Fruit fly (Drosophila melanogaster) whole organism, embryonic: ENCODE results near the gene CG8042.

Source experiments
- Ada2b ChIP-seq: fragments of 200-800 bp; sonication (Bioruptor generic); IDR thresholded peaks from 2 replicates; pipeline ENCODE4 v1.3.6; 2022; ENCODE audit warnings: missing biosample characterization, missing genetic modification characterization
- BEAF-32 ChIP-seq: fragments of 200-800 bp; sonication (Bioruptor generic); optimal IDR thresholded peaks from 3 replicates; lab custom pipeline; 2017; ENCODE audit warnings: missing biosample characterization, missing genetic modification characterization, mild to moderate bottlenecking, moderate library complexity, missing genetic modification reagents
- CG1024 ChIP-seq: fragments of 200-800 bp; sonication (Bioruptor generic); IDR thresholded peaks from 2 replicates; pipeline ENCODE4 v1.3.6; 2022; ENCODE audit warnings: missing biosample characterization, missing genetic modification characterization
- CG10959 ChIP-seq: fragments of 200-800 bp; sonication (Bioruptor generic); IDR thresholded peaks from 2 replicates; pipeline ENCODE4 v1.3.6; 2022; ENCODE audit warnings: missing biosample characterization, missing genetic modification characterization
- CG13287 ChIP-seq: fragments of 200-800 bp; sonication (Bioruptor generic); IDR thresholded peaks from 2 replicates; pipeline ENCODE4 v1.3.6; 2022; ENCODE audit warnings: missing biosample characterization, missing genetic modification characterization; ENCODE audit not compliant: partially characterized antibody
- CG14710 ChIP-seq: fragments of 200-800 bp; sonication (Bioruptor generic); optimal IDR thresholded peaks from 3 replicates; lab custom pipeline; 2019; ENCODE audit warnings: missing biosample characterization, mild to moderate bottlenecking, missing genetic modification characterization, moderate library complexity
- CG16813 ChIP-seq: fragments of 200-800 bp; sonication (Bioruptor generic); IDR thresholded peaks from 3 replicates; pipeline ENCODE4 v1.3.6; 2022; ENCODE audit warnings: missing biosample characterization, missing genetic modification characterization; ENCODE audit not compliant: partially characterized antibody
- CG2116 ChIP-seq: fragments of 200-800 bp; sonication (Bioruptor generic); optimal IDR thresholded peaks from 3 replicates; lab custom pipeline; 2018; ENCODE audit warnings: missing biosample characterization, mild to moderate bottlenecking, missing genetic modification characterization
- CG32767 ChIP-seq: fragments of 200-800 bp; sonication (Bioruptor generic); IDR thresholded peaks from 2 replicates; pipeline ENCODE4 v1.3.6; 2022; ENCODE audit warnings: missing biosample characterization, missing genetic modification characterization
- CG33213 ChIP-seq: fragments of 200-800 bp; sonication (Bioruptor generic); optimal IDR thresholded peaks from 3 replicates; lab custom pipeline; 2016; ENCODE audit warnings: missing biosample characterization, missing genetic modification characterization
- CG34224 ChIP-seq: fragments of 200-800 bp; sonication (Bioruptor generic); IDR thresholded peaks from 3 replicates; pipeline ENCODE4 v1.3.6; 2022; ENCODE audit warnings: missing biosample characterization, missing genetic modification characterization; ENCODE audit not compliant: partially characterized antibody
- CG3838 ChIP-seq: fragments of 200-800 bp; sonication (Bioruptor generic); optimal IDR thresholded peaks from 3 replicates; lab custom pipeline; 2016; ENCODE audit warnings: missing biosample characterization, missing genetic modification characterization
- CG3995 ChIP-seq: fragments of 200-800 bp; sonication (Bioruptor generic); optimal IDR thresholded peaks from 3 replicates; lab custom pipeline; 2016; ENCODE audit warnings: missing biosample characterization, missing genetic modification characterization
- CG4617 ChIP-seq: fragments of 200-800 bp; sonication (Bioruptor generic); optimal IDR thresholded peaks from 3 replicates; lab custom pipeline; 2016; ENCODE audit warnings: missing biosample characterization, missing genetic modification characterization, borderline replicate concordance
- CG9727 ChIP-seq: fragments of 200-800 bp; sonication (Bioruptor generic); optimal IDR thresholded peaks from 3 replicates; lab custom pipeline; 2017; ENCODE audit warnings: missing biosample characterization, mild to moderate bottlenecking, missing genetic modification characterization
- CoRest ChIP-seq: fragments of 200-800 bp; sonication (Bioruptor generic); optimal IDR thresholded peaks from 3 replicates; lab custom pipeline; 2018; ENCODE audit warnings: missing biosample characterization, mild to moderate bottlenecking, missing genetic modification characterization, moderate library complexity
- Dll ChIP-seq: fragments of 200-800 bp; sonication (Bioruptor generic); IDR thresholded peaks from 4 replicates; pipeline ENCODE4 v1.3.6; 2022; ENCODE audit warnings: missing biosample characterization, missing genetic modification characterization; ENCODE audit not compliant: partially characterized antibody
- Doc3 ChIP-seq: fragments of 200-800 bp; sonication (Bioruptor generic); IDR thresholded peaks from 3 replicates; pipeline ENCODE4 v1.3.6; 2022; ENCODE audit warnings: missing biosample characterization, missing genetic modification characterization; ENCODE audit not compliant: partially characterized antibody
- Dp ChIP-seq: fragments of 200-800 bp; sonication (Bioruptor generic); optimal IDR thresholded peaks from 2 replicates; lab custom pipeline; 2018; ENCODE audit warnings: missing biosample characterization, mild to moderate bottlenecking, missing genetic modification characterization, moderate library complexity
- Dref ChIP-seq: fragments of 200-800 bp; sonication (Bioruptor generic); IDR thresholded peaks from 2 replicates; pipeline ENCODE4 v1.3.6; 2022; ENCODE audit warnings: missing biosample characterization, missing genetic modification characterization
- E2f2 ChIP-seq: fragments of 200-800 bp; sonication (Bioruptor generic); IDR thresholded peaks from 2 replicates; pipeline ENCODE4 v1.3.6; 2022; ENCODE audit warnings: missing biosample characterization, missing genetic modification characterization
- H2.0 ChIP-seq: fragments of 200-800 bp; sonication (Bioruptor generic); IDR thresholded peaks from 2 replicates; pipeline ENCODE4 v1.3.6; 2022; ENCODE audit warnings: missing biosample characterization, missing genetic modification characterization
- HLH4C ChIP-seq: fragments of 200-800 bp; sonication (Bioruptor generic); IDR thresholded peaks from 3 replicates; pipeline ENCODE4 v1.3.6; 2022; ENCODE audit warnings: missing biosample characterization, missing genetic modification characterization; ENCODE audit not compliant: partially characterized antibody
- Hsf ChIP-seq: fragments of 200-800 bp; sonication (Bioruptor generic); optimal IDR thresholded peaks from 3 replicates; lab custom pipeline; 2016; ENCODE audit warnings: missing biosample characterization, missing genetic modification characterization
- MBD-R2 ChIP-seq: fragments of 200-800 bp; sonication (Bioruptor generic); IDR thresholded peaks from 2 replicates; pipeline ENCODE4 v1.3.6; 2022; ENCODE audit warnings: missing biosample characterization, missing genetic modification characterization
- MESR4 ChIP-seq: fragments of 200-800 bp; sonication (Bioruptor generic); optimal IDR thresholded peaks from 2 replicates; lab custom pipeline; 2018; ENCODE audit warnings: missing biosample characterization, mild to moderate bottlenecking, missing genetic modification characterization, moderate library complexity
- Oli ChIP-seq: fragments of 200-800 bp; sonication (Bioruptor generic); optimal IDR thresholded peaks from 2 replicates; lab custom pipeline; 2018; ENCODE audit warnings: missing biosample characterization, mild to moderate bottlenecking, missing genetic modification characterization, moderate library complexity
- Opbp ChIP-seq: fragments of 200-800 bp; sonication (Bioruptor generic); IDR thresholded peaks from 3 replicates; pipeline ENCODE4 v1.3.6; 2022; ENCODE audit warnings: missing biosample characterization, missing genetic modification characterization; ENCODE audit not compliant: partially characterized antibody
- Sry-δ ChIP-seq: fragments of 200-800 bp; sonication (Bioruptor generic); optimal IDR thresholded peaks from 2 replicates; lab custom pipeline; 2016; ENCODE audit warnings: missing biosample characterization, missing genetic modification characterization
- Stat92E ChIP-seq, 3 experiments: fragments of >200 bp in 2 of 3; fragments of 200-800 bp in 1 of 3; sonication (Bioruptor generic) in 1 of 3; optimal IDR thresholded peaks; 2 replicates each; lab custom pipeline; 2017 to 2019; ENCODE audit warnings: missing biosample characterization in 3 of 3, missing genetic modification characterization in 3 of 3, mild to moderate bottlenecking in 1 of 3, moderate library complexity in 1 of 3
- Trl ChIP-seq, 3 experiments: fragments of >200 bp in 2 of 3; fragments of 200-800 bp in 1 of 3; sonication (Bioruptor generic) in 1 of 3; optimal IDR thresholded peaks; 2 replicates in 1 of 3; 3 replicates in 2 of 3; lab custom pipeline; 2016 to 2017; ENCODE audit warnings: missing biosample characterization in 1 of 3, missing genetic modification characterization in 1 of 3
- Xbp1 ChIP-seq: fragments of 200-800 bp; sonication (Bioruptor generic); optimal IDR thresholded peaks from 3 replicates; lab custom pipeline; 2016; ENCODE audit warnings: missing biosample characterization, mild to moderate bottlenecking, missing genetic modification characterization
- YL-1 ChIP-seq: fragments of 200-800 bp; sonication (Bioruptor generic); optimal IDR thresholded peaks from 3 replicates; lab custom pipeline; 2017; ENCODE audit warnings: missing biosample characterization, mild to moderate bottlenecking, missing genetic modification characterization
- amos ChIP-seq: fragments of 200-800 bp; sonication (Bioruptor generic); IDR thresholded peaks from 2 replicates; pipeline ENCODE4 v1.3.6; 2022; ENCODE audit warnings: missing biosample characterization, missing genetic modification characterization; ENCODE audit not compliant: partially characterized antibody
- ato ChIP-seq: fragments of 200-800 bp; sonication (Bioruptor generic); IDR thresholded peaks from 2 replicates; pipeline ENCODE4 v1.3.6; 2022; ENCODE audit warnings: missing biosample characterization, missing genetic modification characterization; ENCODE audit not compliant: partially characterized antibody
- br ChIP-seq: fragments of >200 bp; optimal IDR thresholded peaks from 2 replicates; lab custom pipeline; 2017
- cas ChIP-seq: fragments of 200-800 bp; sonication (Bioruptor generic); IDR thresholded peaks from 2 replicates; pipeline ENCODE4 v1.3.6; 2022; ENCODE audit warnings: missing biosample characterization, missing genetic modification characterization
- dmrt99B ChIP-seq: fragments of 200-800 bp; sonication (Bioruptor generic); optimal IDR thresholded peaks from 2 replicates; lab custom pipeline; 2018; ENCODE audit warnings: missing biosample characterization, mild to moderate bottlenecking, missing genetic modification characterization, moderate library complexity
- eve ChIP-seq, 2 experiments: fragments of >200 bp; optimal IDR thresholded peaks; 2 replicates each; lab custom pipeline; 2017; ENCODE audit warnings: missing biosample characterization in 2 of 2, missing genetic modification characterization in 2 of 2
- gro ChIP-seq: fragments of 200-800 bp; sonication (Bioruptor generic); optimal IDR thresholded peaks from 2 replicates; lab custom pipeline; 2016; ENCODE audit warnings: missing biosample characterization, missing genetic modification characterization
- hbn ChIP-seq: fragments of 200-800 bp; sonication (Bioruptor generic); IDR thresholded peaks from 2 replicates; pipeline ENCODE4 v1.3.6; 2022; ENCODE audit warnings: missing biosample characterization, missing genetic modification characterization; ENCODE audit not compliant: partially characterized antibody
- oc ChIP-seq: fragments of 200-800 bp; sonication (Bioruptor generic); optimal IDR thresholded peaks from 2 replicates; lab custom pipeline; 2018; ENCODE audit warnings: missing biosample characterization, mild to moderate bottlenecking, missing genetic modification characterization, moderate library complexity
- phol ChIP-seq: fragments of 200-800 bp; sonication (Bioruptor generic); optimal IDR thresholded peaks from 3 replicates; lab custom pipeline; 2018; ENCODE audit warnings: missing biosample characterization, mild to moderate bottlenecking, missing genetic modification characterization, moderate library complexity
- pzg ChIP-seq: fragments of 200-800 bp; sonication (Bioruptor generic); optimal IDR thresholded peaks from 3 replicates; lab custom pipeline; 2018; ENCODE audit warnings: missing biosample characterization, mild to moderate bottlenecking, missing genetic modification characterization, moderate library complexity
- row ChIP-seq: fragments of 200-800 bp; sonication (Bioruptor generic); IDR thresholded peaks from 3 replicates; pipeline ENCODE4 v1.3.6; 2022; ENCODE audit warnings: missing biosample characterization, missing genetic modification characterization
- stc ChIP-seq: fragments of 200-800 bp; sonication (Bioruptor generic); IDR thresholded peaks from 2 replicates; pipeline ENCODE4 v1.3.6; 2022; ENCODE audit warnings: missing biosample characterization, missing genetic modification characterization
- stwl ChIP-seq: fragments of 200-800 bp; sonication (Bioruptor generic); optimal IDR thresholded peaks from 3 replicates; lab custom pipeline; 2018; ENCODE audit warnings: missing biosample characterization, mild to moderate bottlenecking, missing genetic modification characterization, moderate library complexity
- vnd ChIP-seq: fragments of 200-800 bp; sonication (Bioruptor generic); IDR thresholded peaks from 3 replicates; pipeline ENCODE4 v1.3.6; 2022; ENCODE audit warnings: missing biosample characterization, missing genetic modification characterization; ENCODE audit not compliant: partially characterized antibody

The CG8042 gene

DNA sequence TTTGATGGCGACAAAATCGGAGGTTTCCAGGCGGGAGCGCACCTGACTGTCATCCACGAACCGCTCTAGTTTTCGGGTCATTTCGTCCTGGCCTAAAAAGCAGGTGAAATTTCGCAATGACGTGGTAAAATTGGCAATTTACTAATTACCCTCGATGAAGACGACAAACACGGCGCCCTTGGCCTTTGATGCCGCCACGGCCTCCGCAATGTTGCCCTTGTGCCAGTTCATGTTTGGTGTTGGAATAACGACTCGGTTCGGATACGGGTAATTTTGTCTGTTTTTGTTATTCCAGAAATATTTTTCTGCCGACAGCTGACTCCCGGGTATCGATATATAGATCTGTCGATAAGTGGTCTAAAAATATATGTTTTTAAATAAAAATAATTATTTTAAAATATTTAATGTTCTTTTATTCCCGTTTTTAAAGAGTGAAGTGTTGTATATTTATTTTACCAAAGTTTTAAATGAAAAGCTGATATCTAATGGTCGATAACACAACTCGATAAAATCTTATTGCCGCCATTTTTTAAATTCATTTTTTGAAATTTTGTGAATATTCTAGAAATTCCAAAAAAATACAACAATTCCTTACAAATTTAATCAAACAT lies at the start of gene CG8042:
Gene CG8042 (minus strand): TSS at position 321 of the 611 bp plus-strand sequence.
- TF ChIP-seq Hsf (GFP tag; lab: Kevin White, UChicago), result no peak
- peak; percentile 71 for TF ChIP-seq CG2116
- TF ChIP-seq Trl (optimal IDR thresholded peaks at IDR 0.05; lab: Kevin White, UChicago), result no peak
- no peak for TF ChIP-seq Trl (GFP tag; optimal IDR thresholded peaks at IDR 0.05; lab: Kevin White, UChicago)
- TF ChIP-seq Ada2b (GFP tag; lab: Robert Waterston, UW), result no peak
- no peak; the same call in 1 of the 2 replicates for TF ChIP-seq amos (GFP tag; lab: Robert Waterston, UW)
- TF ChIP-seq gro (GFP tag; lab: Kevin White, UChicago), result no peak
- peak; percentile 55; the same call in 1 of the 2 replicates for TF ChIP-seq MBD-R2 (GFP tag; lab: Robert Waterston, UW)
- no peak for TF ChIP-seq CG32767 (GFP tag; lab: Robert Waterston, UW)
- TF ChIP-seq H2.0 (GFP tag; lab: Robert Waterston, UW), result no peak
- no peak for TF ChIP-seq vnd (GFP tag; lab: Robert Waterston, UW)
- no peak for TF ChIP-seq br (lab: Kevin White, UChicago)
- peak; percentile 61 for TF ChIP-seq Dref (GFP tag; lab: Robert Waterston, UW)
- peak; percentile 20 for TF ChIP-seq CG14710
- no peak for TF ChIP-seq dmrt99B (tag; lab: Kevin White, UChicago)
- TF ChIP-seq CG4617, result peak; percentile 4
- peak; percentile 41 for TF ChIP-seq MESR4 (GFP tag; lab: Kevin White, UChicago)
- TF ChIP-seq CG9727 (GFP tag; lab: Kevin White, UChicago), result no peak
- TF ChIP-seq stwl (tag; lab: Kevin White, UChicago), result peak; percentile 11
- no peak for TF ChIP-seq eve (GFP tag; optimal IDR thresholded peaks at IDR 0.05; lab: Kevin White, UChicago)
- TF ChIP-seq Xbp1 (GFP tag; lab: Kevin White, UChicago), result no peak
- peak; percentile 8 for TF ChIP-seq CG3995 (GFP tag; lab: Kevin White, UChicago)
- TF ChIP-seq CG1024 (GFP tag; lab: Robert Waterston, UW), result no peak
- TF ChIP-seq Oli (tag; lab: Kevin White, UChicago), result no peak
- TF ChIP-seq pzg (GFP tag; lab: Kevin White, UChicago), result peak; percentile 15
- TF ChIP-seq CG34224 (GFP tag; lab: Robert Waterston, UW), result peak; percentile 74
- TF ChIP-seq oc (tag; lab: Kevin White, UChicago), result no peak
- no peak for TF ChIP-seq CoRest (tag; lab: Kevin White, UChicago)
- peak; percentile 5 for TF ChIP-seq Sry-δ (GFP tag; lab: Kevin White, UChicago)
- TF ChIP-seq cas, result no peak
- peak; percentile 53 for TF ChIP-seq phol (tag; lab: Kevin White, UChicago)
- 0 out of 3 replicates have a peak, but pooled peaks have one; percentile 7 for TF ChIP-seq row (GFP tag; lab: Robert Waterston, UW)
- peak; percentile 77 for TF ChIP-seq Dp (GFP tag; lab: Kevin White, UChicago)
- TF ChIP-seq CG3838 (GFP tag; lab: Kevin White, UChicago), result no peak
- TF ChIP-seq Dll (GFP tag; lab: Robert Waterston, UW), result peak; percentile 84
- peak; percentile 67 for TF ChIP-seq Doc3
- TF ChIP-seq CG33213 (GFP tag; lab: Kevin White, UChicago), result no peak
- TF ChIP-seq ato (GFP tag; lab: Robert Waterston, UW), result 0 out of 2 replicates have a peak, but pooled peaks have one; percentile 10
- TF ChIP-seq CG13287 (GFP tag; lab: Robert Waterston, UW), result peak; percentile 82
- TF ChIP-seq HLH4C (GFP tag; lab: Robert Waterston, UW), result peak; percentile 54; the same call in 2 of the 3 replicates
- peak; percentile 43 for TF ChIP-seq BEAF-32 (GFP tag; lab: Kevin White, UChicago)
- TF ChIP-seq E2f2 (GFP tag; lab: Robert Waterston, UW), result peak; percentile 83
- TF ChIP-seq Opbp (GFP tag; lab: Robert Waterston, UW), result peak; percentile 32; the same call in 1 of the 3 replicates
- peak; percentile 60 for TF ChIP-seq hbn (GFP tag; lab: Robert Waterston, UW)
- TF ChIP-seq YL-1 (GFP tag; lab: Kevin White, UChicago), result peak; percentile 9
- TF ChIP-seq CG10959, result no peak
- TF ChIP-seq stc (GFP tag; lab: Robert Waterston, UW), result no peak
- no peak for TF ChIP-seq Stat92E (GFP tag; optimal IDR thresholded peaks at IDR 0.05; lab: Kevin White, UChicago)
- TF ChIP-seq CG16813 (GFP tag; lab: Robert Waterston, UW), result peak; percentile 45; the same call in 1 of the 3 replicates
